Fruit fly (Drosophila melanogaster): ENCODE results near the gene Prp40.

- no peak for TF ChIP-seq nerfin-2 (GFP tag; IDR thresholded peaks at IDR 0.05; ENCODE audit: partially characterized antibody)
- no peak for TF ChIP-seq psq (GFP tag; optimal IDR thresholded peaks at IDR 0.05)
- no peak for TF ChIP-seq trh (GFP tag; optimal IDR thresholded peaks at IDR 0.05)
- no peak for TF ChIP-seq CG6791 (GFP tag; IDR thresholded peaks at IDR 0.05; ENCODE audit: partially characterized antibody)
- TF ChIP-seq CG13775 (GFP tag; optimal IDR thresholded peaks at IDR 0.05): no peak
- no peak for TF ChIP-seq kni (GFP tag; optimal IDR thresholded peaks at IDR 0.05)
- TF ChIP-seq CG13624 (GFP tag; optimal IDR thresholded peaks at IDR 0.05): no peak
Measured at dm6 chr2L:3034969-3035368, 11.9 kb downstream of the Prp40 start, which contains the start of gene CG17258.
